Fruit fly (Drosophila melanogaster) whole organism, embryonic: ENCODE data around the gene Mst89B.

ENCODE experiments used
- Aef1 ChIP-seq: fragments of 200-800 bp; sonication (Bioruptor generic); IDR thresholded peaks from 3 replicates; pipeline ENCODE4 v1.3.6; 2022; ENCODE audit warnings: missing biosample characterization, missing genetic modification characterization
- B-H2 ChIP-seq: fragments of 200-800 bp; sonication (Bioruptor generic); optimal IDR thresholded peaks from 2 replicates; lab custom pipeline; 2018; ENCODE audit warnings: missing biosample characterization, mild to moderate bottlenecking, missing genetic modification characterization
- Bgb ChIP-seq: fragments of 200-800 bp; sonication (Bioruptor generic); IDR thresholded peaks from 2 replicates; pipeline ENCODE4 v1.3.6; 2022; ENCODE audit warnings: missing biosample characterization, missing genetic modification characterization; ENCODE audit not compliant: partially characterized antibody
- CG10543 ChIP-seq: fragments of 200-800 bp; sonication (Bioruptor generic); optimal IDR thresholded peaks from 3 replicates; lab custom pipeline; 2017; ENCODE audit warnings: missing biosample characterization, mild to moderate bottlenecking, missing genetic modification characterization, moderate library complexity
- CG10654 ChIP-seq: fragments of 200-800 bp; sonication (Bioruptor generic); optimal IDR thresholded peaks from 2 replicates; lab custom pipeline; 2016; ENCODE audit warnings: missing biosample characterization, missing genetic modification characterization
- CG13424 ChIP-seq: fragments of 200-800 bp; sonication (Bioruptor generic); optimal IDR thresholded peaks from 2 replicates; lab custom pipeline; 2019; ENCODE audit warnings: missing biosample characterization, mild to moderate bottlenecking, missing genetic modification characterization, moderate library complexity
- CG14860 ChIP-seq: fragments of 200-800 bp; sonication (Bioruptor generic); IDR thresholded peaks from 3 replicates; pipeline ENCODE4 v1.3.6; 2022; ENCODE audit warnings: missing biosample characterization, missing genetic modification characterization; ENCODE audit not compliant: partially characterized antibody
- CG16813 ChIP-seq: fragments of 200-800 bp; sonication (Bioruptor generic); IDR thresholded peaks from 3 replicates; pipeline ENCODE4 v1.3.6; 2022; ENCODE audit warnings: missing biosample characterization, missing genetic modification characterization; ENCODE audit not compliant: partially characterized antibody
- CG16815 ChIP-seq: fragments of 200-800 bp; sonication (Bioruptor generic); optimal IDR thresholded peaks from 3 replicates; lab custom pipeline; 2017; ENCODE audit warnings: missing biosample characterization, mild to moderate bottlenecking, missing genetic modification characterization
- CG17328 ChIP-seq: fragments of 200-800 bp; sonication (Bioruptor generic); IDR thresholded peaks from 2 replicates; pipeline ENCODE4 v1.3.6; 2022; ENCODE audit warnings: missing biosample characterization, missing genetic modification characterization
- CG17359 ChIP-seq: fragments of 200-800 bp; sonication (Bioruptor generic); optimal IDR thresholded peaks from 3 replicates; lab custom pipeline; 2018; ENCODE audit warnings: missing biosample characterization, mild to moderate bottlenecking, missing genetic modification characterization, moderate library complexity
- CG17829 ChIP-seq: fragments of 200-800 bp; optimal IDR thresholded peaks from 2 replicates; lab custom pipeline; 2019; ENCODE audit warnings: missing biosample characterization, mild to moderate bottlenecking, missing genetic modification characterization, moderate library complexity
- CG18262 ChIP-seq: fragments of 200-800 bp; optimal IDR thresholded peaks from 3 replicates; lab custom pipeline; 2019; ENCODE audit warnings: missing biosample characterization, mild to moderate bottlenecking, missing genetic modification characterization, moderate library complexity
- CG2116 ChIP-seq: fragments of 200-800 bp; sonication (Bioruptor generic); optimal IDR thresholded peaks from 3 replicates; lab custom pipeline; 2018; ENCODE audit warnings: missing biosample characterization, mild to moderate bottlenecking, missing genetic modification characterization
- CG32532 ChIP-seq: fragments of 200-800 bp; sonication (Bioruptor generic); IDR thresholded peaks from 2 replicates; pipeline ENCODE4 v1.3.6; 2022; ENCODE audit warnings: missing biosample characterization, missing genetic modification characterization
- CG33557 ChIP-seq: fragments of 200-800 bp; sonication (Bioruptor generic); optimal IDR thresholded peaks from 2 replicates; lab custom pipeline; 2019; ENCODE audit warnings: missing biosample characterization, mild to moderate bottlenecking, missing genetic modification characterization, moderate library complexity
- CG34224 ChIP-seq: fragments of 200-800 bp; sonication (Bioruptor generic); IDR thresholded peaks from 3 replicates; pipeline ENCODE4 v1.3.6; 2022; ENCODE audit warnings: missing biosample characterization, missing genetic modification characterization; ENCODE audit not compliant: partially characterized antibody
- CG3847 ChIP-seq: fragments of 200-800 bp; sonication (Bioruptor generic); IDR thresholded peaks from 2 replicates; pipeline ENCODE4 v1.3.6; 2022; ENCODE audit warnings: missing biosample characterization, missing genetic modification characterization
- CG4617 ChIP-seq: fragments of 200-800 bp; sonication (Bioruptor generic); optimal IDR thresholded peaks from 3 replicates; lab custom pipeline; 2016; ENCODE audit warnings: missing biosample characterization, missing genetic modification characterization, borderline replicate concordance
- CG7963 ChIP-seq: fragments of 200-800 bp; sonication (Bioruptor generic); IDR thresholded peaks from 3 replicates; pipeline ENCODE4 v1.3.6; 2022; ENCODE audit warnings: missing biosample characterization, missing genetic modification characterization; ENCODE audit not compliant: partially characterized antibody
- CG8765 ChIP-seq: fragments of 200-800 bp; sonication (Bioruptor generic); IDR thresholded peaks from 2 replicates; pipeline ENCODE4 v1.3.6; 2022; ENCODE audit warnings: missing biosample characterization, missing genetic modification characterization
- CG9727 ChIP-seq: fragments of 200-800 bp; sonication (Bioruptor generic); optimal IDR thresholded peaks from 3 replicates; lab custom pipeline; 2017; ENCODE audit warnings: missing biosample characterization, mild to moderate bottlenecking, missing genetic modification characterization
- Ets97D ChIP-seq: fragments of 200-800 bp; sonication (Bioruptor generic); optimal IDR thresholded peaks from 3 replicates; lab custom pipeline; 2016; ENCODE audit warnings: missing biosample characterization, missing genetic modification characterization
- Fer1 ChIP-seq: fragments of 200-800 bp; sonication (Bioruptor generic); optimal IDR thresholded peaks from 2 replicates; lab custom pipeline; 2017; ENCODE audit warnings: missing biosample characterization, mild to moderate bottlenecking, missing genetic modification characterization
- HmgZ ChIP-seq: fragments of 200-800 bp; sonication (Bioruptor generic); optimal IDR thresholded peaks from 2 replicates; lab custom pipeline; 2018; ENCODE audit warnings: missing biosample characterization, mild to moderate bottlenecking, missing genetic modification characterization
- MESR4 ChIP-seq: fragments of 200-800 bp; sonication (Bioruptor generic); optimal IDR thresholded peaks from 2 replicates; lab custom pipeline; 2018; ENCODE audit warnings: missing biosample characterization, mild to moderate bottlenecking, missing genetic modification characterization, moderate library complexity
- Max ChIP-seq: fragments of 200-800 bp; sonication (Bioruptor generic); optimal IDR thresholded peaks from 2 replicates; lab custom pipeline; 2016; ENCODE audit warnings: missing biosample characterization, mild to moderate bottlenecking, missing genetic modification characterization
- PHDP ChIP-seq: fragments of 200-800 bp; sonication (Bioruptor generic); optimal IDR thresholded peaks from 3 replicates; lab custom pipeline; 2018; ENCODE audit warnings: missing biosample characterization, mild to moderate bottlenecking, missing genetic modification characterization, moderate library complexity
- Rfx ChIP-seq: fragments of 200-800 bp; sonication (Bioruptor generic); IDR thresholded peaks from 2 replicates; pipeline ENCODE4 v1.3.6; 2022; ENCODE audit warnings: missing biosample characterization, missing genetic modification characterization
- Sox102F ChIP-seq: fragments of 200-800 bp; sonication (Bioruptor generic); optimal IDR thresholded peaks from 2 replicates; lab custom pipeline; 2018; ENCODE audit warnings: missing biosample characterization, mild to moderate bottlenecking, missing genetic modification characterization, moderate library complexity
- Stat92E ChIP-seq, 3 experiments: fragments of >200 bp in 2 of 3; fragments of 200-800 bp in 1 of 3; sonication (Bioruptor generic) in 1 of 3; optimal IDR thresholded peaks; 2 replicates each; lab custom pipeline; 2017 to 2019; ENCODE audit warnings: missing biosample characterization in 3 of 3, missing genetic modification characterization in 3 of 3, mild to moderate bottlenecking in 1 of 3, moderate library complexity in 1 of 3
- Xbp1 ChIP-seq: fragments of 200-800 bp; sonication (Bioruptor generic); optimal IDR thresholded peaks from 3 replicates; lab custom pipeline; 2016; ENCODE audit warnings: missing biosample characterization, mild to moderate bottlenecking, missing genetic modification characterization
- Xrp1 ChIP-seq: fragments of 200-800 bp; sonication (Bioruptor generic); IDR thresholded peaks from 2 replicates; pipeline ENCODE4 v1.3.6; 2022; ENCODE audit warnings: missing biosample characterization, missing genetic modification characterization
- chm ChIP-seq: fragments of 200-800 bp; sonication (Bioruptor generic); IDR thresholded peaks from 2 replicates; pipeline ENCODE4 v1.3.6; 2022; ENCODE audit warnings: missing biosample characterization, missing genetic modification characterization
- crp ChIP-seq, 2 experiments: fragments of 200-800 bp; sonication (Bioruptor generic); optimal IDR thresholded peaks; 2 replicates in 1 of 2; 3 replicates in 1 of 2; lab custom pipeline; 2017; ENCODE audit warnings: missing biosample characterization in 2 of 2, missing genetic modification characterization in 2 of 2, mild to moderate bottlenecking in 1 of 2, moderate library complexity in 1 of 2
- dmrt11E ChIP-seq: fragments of 200-800 bp; sonication (Bioruptor generic); optimal IDR thresholded peaks from 3 replicates; lab custom pipeline; 2018; ENCODE audit warnings: missing biosample characterization, mild to moderate bottlenecking, missing genetic modification characterization, moderate library complexity
- dmrt99B ChIP-seq: fragments of 200-800 bp; sonication (Bioruptor generic); optimal IDR thresholded peaks from 2 replicates; lab custom pipeline; 2018; ENCODE audit warnings: missing biosample characterization, mild to moderate bottlenecking, missing genetic modification characterization, moderate library complexity
- fru ChIP-seq: fragments of >200 bp; optimal IDR thresholded peaks from 2 replicates; lab custom pipeline; 2017
- ftz-f1 ChIP-seq: fragments of 200-800 bp; sonication (Bioruptor generic); optimal IDR thresholded peaks from 2 replicates; lab custom pipeline; 2016; ENCODE audit warnings: missing biosample characterization, missing genetic modification characterization
- her ChIP-seq: fragments of 200-800 bp; sonication (Bioruptor generic); optimal IDR thresholded peaks from 2 replicates; lab custom pipeline; 2016; ENCODE audit warnings: missing biosample characterization, missing genetic modification characterization
- hkb ChIP-seq, 2 experiments: fragments of 200-800 bp in 1 of 2; fragments of >200 bp in 1 of 2; sonication (Bioruptor generic) in 1 of 2; IDR thresholded peaks in 1 of 2; optimal IDR thresholded peaks in 1 of 2; 2 replicates each; pipeline versions ENCODE4 v1.3.6 to Lab custom; 2017 to 2022; ENCODE audit warnings: missing biosample characterization in 1 of 2, missing genetic modification characterization in 1 of 2
- lilli ChIP-seq: fragments of 200-800 bp; sonication (Bioruptor generic); optimal IDR thresholded peaks from 3 replicates; lab custom pipeline; 2016; ENCODE audit warnings: missing biosample characterization, missing genetic modification characterization
- lola ChIP-seq, 3 experiments: fragments of >200 bp in 2 of 3; fragments of 200-800 bp in 1 of 3; sonication (Bioruptor generic) in 1 of 3; optimal IDR thresholded peaks; 2 replicates each; lab custom pipeline; 2017 to 2019; ENCODE audit warnings: missing biosample characterization in 3 of 3, missing genetic modification characterization in 3 of 3, mild to moderate bottlenecking in 1 of 3, moderate library complexity in 1 of 3
- seq ChIP-seq: fragments of 200-800 bp; sonication (Bioruptor generic); IDR thresholded peaks from 2 replicates; pipeline ENCODE4 v1.3.6; 2022; ENCODE audit warnings: missing biosample characterization, missing genetic modification characterization
- sisA ChIP-seq: fragments of 200-800 bp; sonication (Bioruptor generic); IDR thresholded peaks from 2 replicates; pipeline ENCODE4 v1.3.6; 2022; ENCODE audit warnings: missing biosample characterization, missing genetic modification characterization
- vnd ChIP-seq: fragments of 200-800 bp; sonication (Bioruptor generic); IDR thresholded peaks from 3 replicates; pipeline ENCODE4 v1.3.6; 2022; ENCODE audit warnings: missing biosample characterization, missing genetic modification characterization; ENCODE audit not compliant: partially characterized antibody

Mst89B gene

DNA sequence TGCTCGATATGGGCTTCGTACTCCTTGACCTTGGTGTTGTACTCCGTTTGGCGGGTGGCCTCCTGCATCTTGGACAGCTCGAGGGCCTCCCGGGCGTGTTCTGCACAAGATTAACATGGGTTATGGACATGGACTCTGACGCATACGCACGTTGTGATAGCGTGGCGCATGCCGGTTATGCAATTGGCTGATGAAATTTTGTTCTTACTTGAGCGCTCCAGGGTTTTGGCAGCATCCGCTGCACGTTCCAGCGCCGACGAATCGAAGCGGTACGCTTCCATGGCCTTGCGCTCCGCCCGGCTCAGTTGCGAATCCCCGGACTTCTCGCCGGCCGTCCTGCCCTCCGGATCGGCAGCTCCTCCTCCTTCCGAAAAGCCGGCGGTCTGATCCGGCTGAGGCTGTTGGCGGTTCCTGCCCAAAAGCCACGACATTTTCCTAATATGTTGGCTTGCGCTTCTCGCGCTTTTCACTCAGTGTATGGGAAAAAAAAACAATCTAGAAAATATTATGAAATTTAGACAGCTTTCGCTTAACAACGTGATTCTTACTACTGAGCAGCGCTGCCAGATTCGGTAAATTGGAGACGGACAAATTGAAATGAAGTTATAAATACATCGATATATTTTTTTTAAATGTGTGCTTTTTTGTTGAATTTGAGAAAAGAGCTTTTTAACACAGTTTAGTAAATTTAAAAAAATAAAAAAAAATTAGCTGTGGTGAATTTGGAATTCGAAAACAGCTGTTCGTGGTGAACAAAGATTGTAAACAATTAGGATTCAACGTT is 3.1 kb upstream of the Mst89B start, which contains the start of the genes bor and asun (continued):
- TF ChIP-seq CG16813 (GFP tag; lab: Robert Waterston, UW): peak; percentile 65
- TF ChIP-seq CG17829 (tag; lab: Kevin White, UChicago): peak; percentile 28
- no peak for TF ChIP-seq fru (lab: Kevin White, UChicago)
- peak; percentile 50; the same call in 1 of the 2 replicates for TF ChIP-seq CG32532 (GFP tag; lab: Robert Waterston, UW)
- peak; percentile 30 for TF ChIP-seq CG18262 (tag; lab: Kevin White, UChicago)
- 0 out of 3 replicates have a peak, but pooled peaks have one; percentile 41 for TF ChIP-seq vnd
- peak; percentile 29 for TF ChIP-seq CG17359 (tag; lab: Kevin White, UChicago)
- peak; percentile 19 for TF ChIP-seq dmrt11E
- peak; percentile 2 to 85 for TF ChIP-seq crp (GFP tag; optimal IDR thresholded peaks at IDR 0.05; lab: Kevin White, UChicago)
- peak; percentile 59 for TF ChIP-seq ftz-f1 (GFP tag; lab: Kevin White, UChicago)
- TF ChIP-seq lilli (GFP tag; lab: Kevin White, UChicago): peak; percentile 52
- peak; percentile 22 for TF ChIP-seq CG9727 (GFP tag; lab: Kevin White, UChicago)
- TF ChIP-seq sisA (GFP tag; lab: Robert Waterston, UW): no peak
- TF ChIP-seq CG4617 (GFP tag; lab: Kevin White, UChicago): peak; percentile 49
- peak; percentile 73 for TF ChIP-seq B-H2 (GFP tag; lab: Kevin White, UChicago)
- TF ChIP-seq Sox102F (GFP tag; lab: Kevin White, UChicago): no peak
- TF ChIP-seq CG13424: peak; percentile 12
- TF ChIP-seq Max: peak; percentile 66
- TF ChIP-seq Rfx (GFP tag; lab: Robert Waterston, UW): peak; percentile 46
- TF ChIP-seq Xbp1 (GFP tag; lab: Kevin White, UChicago): peak; percentile 19
- no peak for TF ChIP-seq Aef1
- TF ChIP-seq CG2116: peak; percentile 46
- peak; percentile 23 for TF ChIP-seq CG10543
- TF ChIP-seq CG7963 (GFP tag; lab: Robert Waterston, UW): 0 out of 3 replicates have a peak, but pooled peaks have one; percentile 7
- TF ChIP-seq dmrt99B (tag; lab: Kevin White, UChicago): no peak
- no peak for TF ChIP-seq hkb (optimal IDR thresholded peaks at IDR 0.05; lab: Kevin White, UChicago)
- 0 out of 2 replicates have a peak, but pooled peaks have one; percentile 9 for TF ChIP-seq hkb (GFP tag; IDR thresholded peaks at IDR 0.05; lab: Robert Waterston, UW)
- no peak for TF ChIP-seq PHDP (tag; lab: Kevin White, UChicago)
- no peak for TF ChIP-seq CG16815 (GFP tag; lab: Kevin White, UChicago)
- TF ChIP-seq CG34224 (GFP tag; lab: Robert Waterston, UW): peak; percentile 72
- TF ChIP-seq Fer1 (GFP tag; lab: Kevin White, UChicago): peak; percentile 59
- TF ChIP-seq lola (GFP tag; optimal IDR thresholded peaks at IDR 0.05; lab: Kevin White, UChicago): peak in 1 of 3 experiments; percentile 4
- TF ChIP-seq seq (GFP tag; lab: Robert Waterston, UW): no peak
- peak; percentile 57 for TF ChIP-seq Xrp1 (GFP tag; lab: Robert Waterston, UW)
- peak; percentile 77 for TF ChIP-seq Bgb
- TF ChIP-seq MESR4 (GFP tag; lab: Kevin White, UChicago): peak; percentile 68
- TF ChIP-seq CG17328 (GFP tag; lab: Robert Waterston, UW): peak; percentile 19; the same call in 1 of the 2 replicates
- peak; percentile 13 for TF ChIP-seq HmgZ
- TF ChIP-seq Stat92E (GFP tag; optimal IDR thresholded peaks at IDR 0.05; lab: Kevin White, UChicago): peak in 1 of 3 experiments; percentile 41
- peak; percentile 19 for TF ChIP-seq her (GFP tag; lab: Kevin White, UChicago)
- TF ChIP-seq CG8765: no peak
- 0 out of 2 replicates have a peak, but pooled peaks have one; percentile 23 for TF ChIP-seq chm
- no peak for TF ChIP-seq CG3847
- no peak for TF ChIP-seq CG10654 (GFP tag; lab: Kevin White, UChicago)
- peak; percentile 35 for TF ChIP-seq CG33557 (GFP tag; lab: Kevin White, UChicago)
- peak; percentile 13; the same call in 1 of the 3 replicates for TF ChIP-seq CG14860 (GFP tag; lab: Robert Waterston, UW)
- TF ChIP-seq Ets97D (GFP tag; lab: Kevin White, UChicago): peak; percentile 60
